Fruit fly (Drosophila melanogaster) whole organism, prepupa: ENCODE results near the gene Grip75.
A peak's percentile ranks its signal among the peaks of the same experiment; 100 is the strongest.

Experiments used
- Blimp-1 ChIP-seq: fragments of 200-800 bp; sonication (Bioruptor generic); optimal IDR thresholded peaks from 3 replicates; lab custom pipeline; 2017; ENCODE audit warnings: missing biosample characterization, missing genetic modification characterization, mild to moderate bottlenecking, moderate library complexity, missing genetic modification reagents
- CG10631 ChIP-seq: fragments of 200-800 bp; sonication (Bioruptor generic); optimal IDR thresholded peaks from 2 replicates; lab custom pipeline; 2016; ENCODE audit warnings: missing biosample characterization, missing genetic modification characterization
- CG10669 ChIP-seq: fragments of 200-800 bp; sonication (Bioruptor generic); optimal IDR thresholded peaks from 3 replicates; lab custom pipeline; 2018; ENCODE audit warnings: missing biosample characterization, mild to moderate bottlenecking, missing genetic modification characterization, moderate library complexity
- CG11294 ChIP-seq: fragments of 200-800 bp; sonication (Bioruptor generic); IDR thresholded peaks from 2 replicates; pipeline ENCODE4 v1.3.6; 2022; ENCODE audit warnings: missing biosample characterization, missing genetic modification characterization
- CG11902 ChIP-seq: fragments of 200-800 bp; sonication (Bioruptor generic); optimal IDR thresholded peaks from 3 replicates; lab custom pipeline; 2016; ENCODE audit warnings: missing biosample characterization, missing genetic modification characterization
- CG15336 ChIP-seq: fragments of 200-800 bp; sonication (Bioruptor generic); IDR thresholded peaks from 2 replicates; pipeline ENCODE4 v1.3.6; 2022; ENCODE audit warnings: missing biosample characterization, missing genetic modification characterization
- CG1621 ChIP-seq: fragments of 200-800 bp; sonication (Bioruptor generic); optimal IDR thresholded peaks from 3 replicates; lab custom pipeline; 2018; ENCODE audit warnings: missing biosample characterization, mild to moderate bottlenecking, missing genetic modification characterization
- CG16779 ChIP-seq: fragments of 200-800 bp; sonication (Bioruptor generic); optimal IDR thresholded peaks from 3 replicates; lab custom pipeline; 2017; ENCODE audit warnings: missing biosample characterization, mild to moderate bottlenecking, missing genetic modification characterization
- CG3032 ChIP-seq: fragments of 200-800 bp; optimal IDR thresholded peaks from 2 replicates; lab custom pipeline; 2019; ENCODE audit warnings: missing biosample characterization, mild to moderate bottlenecking, missing genetic modification characterization, moderate library complexity
- CG31627 ChIP-seq: fragments of 200-800 bp; sonication (Bioruptor generic); optimal IDR thresholded peaks from 3 replicates; lab custom pipeline; 2016; ENCODE audit warnings: missing biosample characterization, missing genetic modification characterization
- CG32006 ChIP-seq: fragments of 200-800 bp; sonication (Bioruptor generic); optimal IDR thresholded peaks from 3 replicates; lab custom pipeline; 2017; ENCODE audit warnings: missing biosample characterization, mild to moderate bottlenecking, missing genetic modification characterization
- CG34406 ChIP-seq: fragments of 200-800 bp; sonication (Bioruptor generic); optimal IDR thresholded peaks from 3 replicates; lab custom pipeline; 2016; ENCODE audit warnings: missing biosample characterization, missing genetic modification characterization
- CG3919 ChIP-seq: fragments of 200-800 bp; sonication (Bioruptor generic); optimal IDR thresholded peaks from 3 replicates; lab custom pipeline; 2016; ENCODE audit warnings: missing biosample characterization, missing genetic modification characterization
- CG4318 ChIP-seq: fragments of 200-800 bp; sonication (Bioruptor generic); optimal IDR thresholded peaks from 3 replicates; lab custom pipeline; 2017; ENCODE audit warnings: missing biosample characterization, mild to moderate bottlenecking, missing genetic modification characterization
- CG6163 ChIP-seq: fragments of 200-800 bp; sonication (Bioruptor generic); IDR thresholded peaks from 3 replicates; pipeline ENCODE4 v1.3.6; 2022; ENCODE audit warnings: missing biosample characterization, missing genetic modification characterization
- CG6276 ChIP-seq: fragments of 200-800 bp; sonication (Bioruptor generic); optimal IDR thresholded peaks from 2 replicates; lab custom pipeline; 2017; ENCODE audit warnings: missing biosample characterization, mild to moderate bottlenecking, missing genetic modification characterization
- CG6792 ChIP-seq: fragments of 200-800 bp; sonication (Bioruptor generic); optimal IDR thresholded peaks from 3 replicates; lab custom pipeline; 2016; ENCODE audit warnings: missing biosample characterization, missing genetic modification characterization
- CG6854 ChIP-seq: fragments of 200-800 bp; sonication (Bioruptor generic); optimal IDR thresholded peaks from 2 replicates; lab custom pipeline; 2017; ENCODE audit warnings: missing biosample characterization, mild to moderate bottlenecking, missing genetic modification characterization
- CG7368 ChIP-seq: fragments of 200-800 bp; sonication (Bioruptor generic); optimal IDR thresholded peaks from 3 replicates; lab custom pipeline; 2016; ENCODE audit warnings: missing biosample characterization, missing genetic modification characterization
- CG8119 ChIP-seq: fragments of 200-800 bp; sonication (Bioruptor generic); IDR thresholded peaks from 3 replicates; pipeline ENCODE4 v1.3.6; 2022; ENCODE audit warnings: missing biosample characterization, missing genetic modification characterization
- CG8319 ChIP-seq: fragments of 200-800 bp; sonication (Bioruptor generic); optimal IDR thresholded peaks from 3 replicates; lab custom pipeline; 2016; ENCODE audit warnings: missing biosample characterization, missing genetic modification characterization
- CG8632 ChIP-seq: fragments of 200-800 bp; sonication (Bioruptor generic); optimal IDR thresholded peaks from 3 replicates; lab custom pipeline; 2016; ENCODE audit warnings: missing biosample characterization, missing genetic modification characterization
- CG9139 ChIP-seq: fragments of 200-800 bp; sonication (Bioruptor generic); optimal IDR thresholded peaks from 3 replicates; lab custom pipeline; 2017; ENCODE audit warnings: missing biosample characterization, mild to moderate bottlenecking, missing genetic modification characterization
- Eip75B ChIP-seq: fragments of 200-800 bp; sonication (Bioruptor generic); optimal IDR thresholded peaks from 3 replicates; lab custom pipeline; 2016; ENCODE audit warnings: missing biosample characterization, missing genetic modification characterization
- Eip78C ChIP-seq: fragments of 200-800 bp; sonication (Bioruptor generic); peaks from one replicate; lab custom pipeline; 2016; ENCODE audit warnings: missing biosample characterization, missing genetic modification characterization
- Eip93F ChIP-seq: fragments of 200-800 bp; sonication (Bioruptor generic); optimal IDR thresholded peaks from 2 replicates; lab custom pipeline; 2016; ENCODE audit warnings: missing biosample characterization, mild to moderate bottlenecking, missing genetic modification characterization
- Ets21C ChIP-seq: fragments of 200-800 bp; sonication (Bioruptor generic); optimal IDR thresholded peaks from 3 replicates; lab custom pipeline; 2016; ENCODE audit warnings: missing biosample characterization, missing genetic modification characterization
- Ets96B ChIP-seq: fragments of 200-800 bp; optimal IDR thresholded peaks from 2 replicates; lab custom pipeline; 2019; ENCODE audit warnings: missing biosample characterization, mild to moderate bottlenecking, missing genetic modification characterization, moderate library complexity
- Hr38 ChIP-seq: sonication (Bioruptor generic); optimal IDR thresholded peaks from 2 replicates; lab custom pipeline; 2016; ENCODE audit warnings: missing biosample characterization, missing genetic modification characterization
- Hr39 ChIP-seq: fragments of 200-800 bp; sonication (Bioruptor generic); optimal IDR thresholded peaks from 2 replicates; lab custom pipeline; 2016; ENCODE audit warnings: missing biosample characterization, missing genetic modification characterization
- Hr4 ChIP-seq: fragments of 200-800 bp; sonication (Bioruptor generic); optimal IDR thresholded peaks from 3 replicates; lab custom pipeline; 2016; ENCODE audit warnings: missing biosample characterization, missing genetic modification characterization
- Lpt ChIP-seq: fragments of 200-800 bp; sonication (Bioruptor generic); optimal IDR thresholded peaks from 3 replicates; lab custom pipeline; 2016; ENCODE audit warnings: missing biosample characterization, missing genetic modification characterization
- Smox ChIP-seq: fragments of 200-800 bp; sonication (Bioruptor generic); optimal IDR thresholded peaks from 3 replicates; lab custom pipeline; 2016; ENCODE audit warnings: missing biosample characterization, missing genetic modification characterization
- Sox15 ChIP-seq: fragments of 200-800 bp; sonication (Bioruptor generic); optimal IDR thresholded peaks from 3 replicates; lab custom pipeline; 2016; ENCODE audit warnings: missing biosample characterization, missing genetic modification characterization
- achi ChIP-seq: fragments of 200-800 bp; sonication (Bioruptor generic); optimal IDR thresholded peaks from 3 replicates; lab custom pipeline; 2016; ENCODE audit warnings: missing biosample characterization, missing genetic modification characterization
- acj6 ChIP-seq: fragments of 200-800 bp; sonication (Bioruptor generic); optimal IDR thresholded peaks from 3 replicates; lab custom pipeline; 2016; ENCODE audit warnings: missing biosample characterization, missing genetic modification characterization
- dac ChIP-seq: fragments of 200-800 bp; sonication (Bioruptor generic); optimal IDR thresholded peaks from 2 replicates; lab custom pipeline; 2017; ENCODE audit warnings: missing biosample characterization, mild to moderate bottlenecking, missing genetic modification characterization
- dsx ChIP-seq: fragments of 200-800 bp; optimal IDR thresholded peaks from 3 replicates; lab custom pipeline; 2019; ENCODE audit warnings: missing biosample characterization, mild to moderate bottlenecking, missing genetic modification characterization, moderate library complexity; ENCODE audit not compliant: poor library complexity, severe bottlenecking
- eg ChIP-seq: fragments of 200-800 bp; sonication (Bioruptor generic); IDR thresholded peaks from 3 replicates; pipeline ENCODE4 v1.3.6; 2022; ENCODE audit warnings: missing biosample characterization, missing genetic modification characterization
- esn ChIP-seq: fragments of 200-800 bp; sonication (Bioruptor generic); optimal IDR thresholded peaks from 2 replicates; lab custom pipeline; 2016; ENCODE audit warnings: missing biosample characterization, mild to moderate bottlenecking, missing genetic modification characterization, moderate library complexity
- fd59A ChIP-seq: fragments of 200-800 bp; sonication (Bioruptor generic); optimal IDR thresholded peaks from 2 replicates; lab custom pipeline; 2017; ENCODE audit warnings: missing biosample characterization, mild to moderate bottlenecking, missing genetic modification characterization, missing genetic modification reagents
- fd85E ChIP-seq: fragments of 200-800 bp; sonication (Bioruptor generic); optimal IDR thresholded peaks from 3 replicates; lab custom pipeline; 2016; ENCODE audit warnings: missing biosample characterization, missing genetic modification characterization
- fkh ChIP-seq: fragments of 200-800 bp; sonication (Bioruptor generic); optimal IDR thresholded peaks from 3 replicates; lab custom pipeline; 2017; ENCODE audit warnings: missing biosample characterization, mild to moderate bottlenecking, missing genetic modification characterization, moderate library complexity
- lz ChIP-seq: fragments of 200-800 bp; sonication (Bioruptor generic); optimal IDR thresholded peaks from 3 replicates; lab custom pipeline; 2016; ENCODE audit warnings: missing biosample characterization, missing genetic modification characterization
- net ChIP-seq: fragments of 200-800 bp; sonication (Bioruptor generic); optimal IDR thresholded peaks from 3 replicates; lab custom pipeline; 2016; ENCODE audit warnings: missing biosample characterization, missing genetic modification characterization
- pdm3 ChIP-seq: fragments of 200-800 bp; sonication (Bioruptor generic); optimal IDR thresholded peaks from 3 replicates; lab custom pipeline; 2016; ENCODE audit warnings: missing biosample characterization, missing genetic modification characterization
- salr ChIP-seq, 2 experiments: fragments of 200-800 bp; sonication (Bioruptor generic); optimal IDR thresholded peaks; 3 replicates each; lab custom pipeline; 2016 to 2018; ENCODE audit warnings: missing biosample characterization in 2 of 2, missing genetic modification characterization in 2 of 2, mild to moderate bottlenecking in 1 of 2
- ss ChIP-seq, 2 experiments: fragments of 200-800 bp; sonication (Bioruptor generic); optimal IDR thresholded peaks; 2 replicates in 1 of 2; 3 replicates in 1 of 2; lab custom pipeline; 2017 to 2018; ENCODE audit warnings: mild to moderate bottlenecking in 2 of 2, missing biosample characterization in 2 of 2, missing genetic modification characterization in 2 of 2, moderate library complexity in 1 of 2
- svp ChIP-seq: fragments of 200-800 bp; sonication (Bioruptor generic); peaks from one replicate; lab custom pipeline; 2016; ENCODE audit warnings: missing biosample characterization, missing genetic modification characterization
- topi ChIP-seq: fragments of 200-800 bp; sonication (Bioruptor generic); optimal IDR thresholded peaks from 3 replicates; lab custom pipeline; 2016; ENCODE audit warnings: missing biosample characterization, missing genetic modification characterization
- vri ChIP-seq: fragments of 200-800 bp; sonication (Bioruptor generic); optimal IDR thresholded peaks from 3 replicates; lab custom pipeline; 2016; ENCODE audit warnings: missing biosample characterization, mild to moderate bottlenecking, missing genetic modification characterization

The Grip75 gene

dm6 chr2L:10526953-10527584 lies 44.0 kb downstream of the Grip75 start, which contains the start of gene Lip4:
Gene Lip4, plus strand, starts transcription at chr2L:10527572.
- peak; percentile 65 for TF ChIP-seq net (GFP tag; lab: Kevin White, UChicago)
- peak; percentile 66 for TF ChIP-seq CG1621 (tag; lab: Kevin White, UChicago)
- peak; percentile 73 for TF ChIP-seq dsx (GFP tag; lab: Kevin White, UChicago)
- TF ChIP-seq CG9139 = no peak
- peak; percentile 56 for TF ChIP-seq Smox (GFP tag; lab: Kevin White, UChicago)
- peak; percentile 62 for TF ChIP-seq CG7368 (GFP tag; lab: Kevin White, UChicago)
- TF ChIP-seq CG15336 (GFP tag; lab: Robert Waterston, UW) = peak; percentile 80
- TF ChIP-seq ss (GFP tag; optimal IDR thresholded peaks at IDR 0.05; lab: Kevin White, UChicago) = peak; percentile 47 to 70
- no peak for TF ChIP-seq fd85E
- TF ChIP-seq svp (GFP tag; lab: Kevin White, UChicago) = peak; percentile 84
- peak; percentile 14 for TF ChIP-seq vri (GFP tag; lab: Kevin White, UChicago)
- TF ChIP-seq CG6163 (GFP tag; lab: Robert Waterston, UW) = no peak
- peak; percentile 50 for TF ChIP-seq topi
- TF ChIP-seq Lpt (GFP tag; lab: Kevin White, UChicago) = peak; percentile 54
- TF ChIP-seq Hr4 (GFP tag; lab: Kevin White, UChicago) = peak; percentile 77
- peak; percentile 64 for TF ChIP-seq CG10631 (GFP tag; lab: Kevin White, UChicago)
- peak; percentile 90 for TF ChIP-seq Eip78C (GFP tag; lab: Kevin White, UChicago)
- TF ChIP-seq achi (GFP tag; lab: Kevin White, UChicago) = peak; percentile 58
- no peak for TF ChIP-seq Blimp-1 (GFP tag; lab: Kevin White, UChicago)
- TF ChIP-seq Ets96B (tag; lab: Kevin White, UChicago) = peak; percentile 75
- no peak for TF ChIP-seq Hr38 (GFP tag; lab: Kevin White, UChicago)
- TF ChIP-seq CG8119 (GFP tag; lab: Robert Waterston, UW) = peak; percentile 87; the same call in 2 of the 3 replicates
- TF ChIP-seq Hr39 = peak; percentile 47
- peak; percentile 68 for TF ChIP-seq acj6 (GFP tag; lab: Kevin White, UChicago)
- peak; percentile 38 for TF ChIP-seq CG11902 (GFP tag; lab: Kevin White, UChicago)
- no peak for TF ChIP-seq Eip93F (GFP tag; lab: Kevin White, UChicago)
- no peak for TF ChIP-seq CG3032 (tag; lab: Kevin White, UChicago)
- TF ChIP-seq dac (GFP tag; lab: Kevin White, UChicago) = peak; percentile 16
- TF ChIP-seq CG31627 = peak; percentile 54
- TF ChIP-seq esn (GFP tag; lab: Kevin White, UChicago) = peak; percentile 65
- peak; percentile 10 for TF ChIP-seq CG4318 (GFP tag; lab: Kevin White, UChicago)
- TF ChIP-seq fd59A (GFP tag; lab: Kevin White, UChicago) = peak; percentile 54
- TF ChIP-seq CG11294 (GFP tag; lab: Robert Waterston, UW) = no peak; the same call in 1 of the 2 replicates
- TF ChIP-seq CG8319 (GFP tag; lab: Kevin White, UChicago) = peak; percentile 61
- peak; percentile 26 for TF ChIP-seq CG16779 (tag; lab: Kevin White, UChicago)
- peak; percentile 72 for TF ChIP-seq CG32006 (GFP tag; lab: Kevin White, UChicago)
- TF ChIP-seq pdm3 (GFP tag; lab: Kevin White, UChicago) = peak; percentile 68
- peak in 1 of 2 experiments; percentile 35 for TF ChIP-seq salr (GFP tag; optimal IDR thresholded peaks at IDR 0.05; lab: Kevin White, UChicago)
- TF ChIP-seq eg = peak; percentile 85
- TF ChIP-seq lz (GFP tag; lab: Kevin White, UChicago) = peak; percentile 43
- TF ChIP-seq Eip75B = peak; percentile 64
- TF ChIP-seq CG6792 (GFP tag; lab: Kevin White, UChicago) = peak; percentile 54
- peak; percentile 73 for TF ChIP-seq CG3919 (GFP tag; lab: Kevin White, UChicago)
- peak; percentile 40 for TF ChIP-seq Sox15 (GFP tag; lab: Kevin White, UChicago)
- peak; percentile 17 for TF ChIP-seq Ets21C
- peak; percentile 69 for TF ChIP-seq CG10669
- peak; percentile 56 for TF ChIP-seq CG6276 (GFP tag; lab: Kevin White, UChicago)
- peak; percentile 42 for TF ChIP-seq fkh (GFP tag; lab: Kevin White, UChicago)
- peak; percentile 65 for TF ChIP-seq CG34406 (GFP tag; lab: Kevin White, UChicago)
- TF ChIP-seq CG6854 (GFP tag; lab: Kevin White, UChicago) = no peak
- peak; percentile 57 for TF ChIP-seq CG8632
